Fruit fly (Drosophila melanogaster): Measurements from ENCODE around the gene sip3.

Gene sip3

DNA sequence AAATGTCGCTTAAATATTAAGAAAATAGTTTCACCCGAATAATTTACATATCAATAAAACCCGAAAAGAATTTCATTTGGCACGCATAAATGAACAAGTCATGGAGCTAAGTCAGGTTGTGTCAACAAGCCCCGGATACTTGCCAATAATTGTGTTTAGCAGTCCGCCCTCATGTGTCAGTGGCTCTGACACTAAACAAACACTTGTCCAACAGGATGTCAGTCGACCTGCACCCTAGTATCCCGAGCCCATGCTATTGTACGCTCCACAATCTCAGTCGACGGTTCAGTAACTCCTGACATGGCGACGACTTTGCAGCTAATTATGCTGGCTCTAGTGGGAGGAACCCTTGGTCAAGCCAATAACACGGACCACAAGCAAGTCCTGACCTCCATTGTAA lies 28.6 kb downstream of the sip3 start, which contains the start of gene Ir100a:
Ir100a (plus strand) TSS at position 301 of the 400 bp plus-strand sequence.
- TF ChIP-seq tj (GFP tag; optimal IDR thresholded peaks at IDR 0.05) = no peak
- no peak for TF ChIP-seq kay (GFP tag; ENCODE audit: borderline replicate concordance)
- TF ChIP-seq toe (GFP tag; optimal IDR thresholded peaks at IDR 0.05) = no peak
- TF ChIP-seq CG7045 (GFP tag; optimal IDR thresholded peaks at IDR 0.05) = no peak
- no peak for TF ChIP-seq CG5204 (GFP tag; optimal IDR thresholded peaks at IDR 0.05)
- TF ChIP-seq CG7101 (tag; optimal IDR thresholded peaks at IDR 0.05) = no peak
- no peak for TF ChIP-seq ovo (GFP tag; optimal IDR thresholded peaks at IDR 0.05)

- TF ChIP-seq ovo (GFP tag; optimal IDR thresholded peaks at IDR 0.05) (no peak), cnc (optimal IDR thresholded peaks at IDR 0.05) (no peak), CG7101 (tag; optimal IDR thresholded peaks at IDR 0.05) (peak; percentile 51), CG14711 (tag; optimal IDR thresholded peaks at IDR 0.05) (peak; percentile 37), CG12768 (GFP tag; optimal IDR thresholded peaks at IDR 0.05) (peak; percentile 1), pad (GFP tag; optimal IDR thresholded peaks at IDR 0.05) (peak; percentile 40), Hr96 (GFP tag; optimal IDR thresholded peaks at IDR 0.05) (peak; percentile 59), kay (GFP tag; ENCODE audit: borderline replicate concordance) (no peak), Mnt (GFP tag; optimal IDR thresholded peaks at IDR 0.05) (peak; percentile 30), CG11617 (GFP tag; optimal IDR thresholded peaks at IDR 0.05) (peak; percentile 51), cic (GFP tag; optimal IDR thresholded peaks at IDR 0.05) (no peak), CG1620 (GFP tag; optimal IDR thresholded peaks at IDR 0.05) (peak; percentile 16), tj (GFP tag; optimal IDR thresholded peaks at IDR 0.05) (peak; percentile 15), Crg-1 (GFP tag; optimal IDR thresholded peaks at IDR 0.05) (no peak), Clk (GFP tag; optimal IDR thresholded peaks at IDR 0.05) (no peak), toe (GFP tag; optimal IDR thresholded peaks at IDR 0.05) (no peak), CG33017 (tag; optimal IDR thresholded peaks at IDR 0.05) (peak; percentile 41), bab1 (GFP tag; optimal IDR thresholded peaks at IDR 0.05) (peak; percentile 12), CG5204 (GFP tag; optimal IDR thresholded peaks at IDR 0.05) (peak; percentile 34), CG7045 (GFP tag; optimal IDR thresholded peaks at IDR 0.05) (peak; percentile 39)
Measured at dm6 chr3R:31805228-31805738, 33.3 kb downstream of the sip3 start, which contains the start of the genes CG42233 and CG1971. CG42233 (minus strand) TSS chr3R:31805278. CG1971 (plus strand) TSS chr3R:31805468.

- TF ChIP-seq Mnt (GFP tag; optimal IDR thresholded peaks at IDR 0.05) (no peak), toe (GFP tag; optimal IDR thresholded peaks at IDR 0.05) (no peak), Hr96 (GFP tag; optimal IDR thresholded peaks at IDR 0.05) (no peak), CG33017 (tag; optimal IDR thresholded peaks at IDR 0.05) (no peak), cnc (optimal IDR thresholded peaks at IDR 0.05) (no peak), Clk (GFP tag; optimal IDR thresholded peaks at IDR 0.05) (no peak), kay (GFP tag; ENCODE audit: borderline replicate concordance) (no peak), pad (GFP tag; optimal IDR thresholded peaks at IDR 0.05) (no peak), bab1 (GFP tag; optimal IDR thresholded peaks at IDR 0.05) (no peak), CG5204 (GFP tag; optimal IDR thresholded peaks at IDR 0.05) (no peak), tj (GFP tag; optimal IDR thresholded peaks at IDR 0.05) (no peak)
Measured at dm6 chr3R:31808571-31808970, 36.6 kb downstream of the sip3 start.

dm6 chr3R:31809622-31810021 lies 37.6 kb downstream of the sip3 start:
- TF ChIP-seq Clk (GFP tag; optimal IDR thresholded peaks at IDR 0.05) (no peak), CG7045 (GFP tag; optimal IDR thresholded peaks at IDR 0.05) (no peak), CG11617 (GFP tag; optimal IDR thresholded peaks at IDR 0.05) (no peak), Hr96 (GFP tag; optimal IDR thresholded peaks at IDR 0.05) (no peak), kay (GFP tag; ENCODE audit: borderline replicate concordance) (no peak), bab1 (GFP tag; optimal IDR thresholded peaks at IDR 0.05) (no peak), cnc (optimal IDR thresholded peaks at IDR 0.05) (no peak), ovo (GFP tag; optimal IDR thresholded peaks at IDR 0.05) (no peak), CG14711 (tag; optimal IDR thresholded peaks at IDR 0.05) (no peak), pad (GFP tag; optimal IDR thresholded peaks at IDR 0.05) (no peak)

DNA sequence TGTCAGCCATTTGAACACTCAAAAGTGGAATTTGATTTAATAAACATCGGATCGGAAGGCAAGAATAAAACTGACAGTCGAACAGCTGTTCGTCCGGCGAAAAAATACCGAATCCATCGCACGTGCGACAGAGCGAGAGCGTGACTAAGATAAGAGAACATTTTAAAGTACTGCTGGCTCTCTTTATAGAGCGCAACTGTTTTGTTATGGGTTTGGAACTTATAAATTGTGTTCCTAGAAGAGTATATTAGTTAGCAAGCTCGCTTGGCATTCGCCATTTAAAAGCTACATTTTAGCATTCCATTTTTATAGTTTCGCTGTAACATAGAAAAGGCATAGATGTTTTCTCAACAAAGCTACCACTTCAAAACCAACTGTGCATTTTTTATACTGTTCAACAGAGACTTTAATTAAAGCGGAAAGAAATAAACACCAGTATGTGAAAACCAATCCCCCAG lies 38.1 kb downstream of the sip3 start, which contains the start of gene Rift:
Rift (minus strand) TSS at position 114 of the 458 bp plus-strand sequence.
- TF ChIP-seq CG11617 (GFP tag; optimal IDR thresholded peaks at IDR 0.05) (peak; percentile 42), CG5204 (GFP tag; optimal IDR thresholded peaks at IDR 0.05) (peak; percentile 22), Crg-1 (GFP tag; optimal IDR thresholded peaks at IDR 0.05) (no peak), toe (GFP tag; optimal IDR thresholded peaks at IDR 0.05) (no peak), CG14711 (tag; optimal IDR thresholded peaks at IDR 0.05) (no peak), Mnt (GFP tag; optimal IDR thresholded peaks at IDR 0.05) (peak; percentile 79), tj (GFP tag; optimal IDR thresholded peaks at IDR 0.05) (no peak), CG7045 (GFP tag; optimal IDR thresholded peaks at IDR 0.05) (peak; percentile 42), Hr96 (GFP tag; optimal IDR thresholded peaks at IDR 0.05) (no peak), pad (GFP tag; optimal IDR thresholded peaks at IDR 0.05) (peak; percentile 8), bab1 (GFP tag; optimal IDR thresholded peaks at IDR 0.05) (peak; percentile 37), CG12768 (GFP tag; optimal IDR thresholded peaks at IDR 0.05) (peak; percentile 30), Clk (GFP tag; optimal IDR thresholded peaks at IDR 0.05) (peak; percentile 40), CG33017 (tag; optimal IDR thresholded peaks at IDR 0.05) (peak; percentile 43), CG1620 (GFP tag; optimal IDR thresholded peaks at IDR 0.05) (no peak), CG7101 (tag; optimal IDR thresholded peaks at IDR 0.05) (peak; percentile 24), kay (GFP tag; ENCODE audit: borderline replicate concordance) (no peak), ovo (GFP tag; optimal IDR thresholded peaks at IDR 0.05) (no peak), cic (GFP tag; optimal IDR thresholded peaks at IDR 0.05) (no peak), cnc (optimal IDR thresholded peaks at IDR 0.05) (no peak)

All from whole organism, adult.